Fruit fly (Drosophila melanogaster) whole organism, adult: ENCODE results near the gene CG42854.

Experiments used
- CG11617 ChIP-seq: fragments of 200-800 bp; sonication (Bioruptor generic); optimal IDR thresholded peaks from 2 replicates; lab custom pipeline; 2017; ENCODE audit warnings: mild to moderate bottlenecking, missing biosample characterization, missing genetic modification reagents, missing genetic modification characterization
- CG12768 ChIP-seq: fragments of 200-800 bp; sonication (Bioruptor generic); optimal IDR thresholded peaks from 2 replicates; lab custom pipeline; 2017; ENCODE audit warnings: missing biosample characterization, missing genetic modification characterization, mild to moderate bottlenecking, moderate library complexity, missing genetic modification reagents
- CG14711 ChIP-seq: fragments of 200-800 bp; sonication (Bioruptor generic); optimal IDR thresholded peaks from 2 replicates; lab custom pipeline; 2018; ENCODE audit warnings: missing biosample characterization, mild to moderate bottlenecking, missing genetic modification characterization, moderate library complexity
- CG1620 ChIP-seq: fragments of 200-800 bp; sonication (Bioruptor generic); optimal IDR thresholded peaks from 2 replicates; lab custom pipeline; 2016; ENCODE audit warnings: missing biosample characterization, missing genetic modification characterization
- CG33017 ChIP-seq: fragments of 200-800 bp; sonication (Bioruptor generic); optimal IDR thresholded peaks from 2 replicates; lab custom pipeline; 2018; ENCODE audit warnings: missing biosample characterization, mild to moderate bottlenecking, missing genetic modification characterization, moderate library complexity
- CG5204 ChIP-seq: fragments of 200-800 bp; sonication (Bioruptor generic); optimal IDR thresholded peaks from 2 replicates; lab custom pipeline; 2016; ENCODE audit warnings: missing biosample characterization, missing genetic modification characterization
- CG7045 ChIP-seq: fragments of 200-800 bp; sonication (Bioruptor generic); optimal IDR thresholded peaks from 2 replicates; lab custom pipeline; 2017; ENCODE audit warnings: missing biosample characterization, mild to moderate bottlenecking, missing genetic modification characterization
- CG7101 ChIP-seq: fragments of 200-800 bp; sonication (Bioruptor generic); optimal IDR thresholded peaks from 2 replicates; lab custom pipeline; 2018; ENCODE audit warnings: missing biosample characterization, mild to moderate bottlenecking, missing genetic modification characterization, moderate library complexity
- Clk ChIP-seq: fragments of 200-800 bp; sonication (Bioruptor generic); optimal IDR thresholded peaks from 2 replicates; lab custom pipeline; 2017; ENCODE audit warnings: missing biosample characterization, missing genetic modification characterization
- Crg-1 ChIP-seq: fragments of 200-800 bp; sonication (Bioruptor generic); optimal IDR thresholded peaks from 2 replicates; lab custom pipeline; 2016; ENCODE audit warnings: missing biosample characterization, missing genetic modification characterization
- Hr96 ChIP-seq: fragments of 200-800 bp; sonication (Bioruptor generic); optimal IDR thresholded peaks from 2 replicates; lab custom pipeline; 2016; ENCODE audit warnings: missing biosample characterization, missing genetic modification characterization
- Mnt ChIP-seq: fragments of 200-800 bp; sonication (Bioruptor generic); optimal IDR thresholded peaks from 2 replicates; lab custom pipeline; 2016; ENCODE audit warnings: missing biosample characterization, mild to moderate bottlenecking, missing genetic modification characterization
- bab1 ChIP-seq: fragments of 200-800 bp; sonication (Bioruptor generic); optimal IDR thresholded peaks from 3 replicates; lab custom pipeline; 2019; ENCODE audit warnings: missing biosample characterization, mild to moderate bottlenecking, missing genetic modification characterization, moderate library complexity
- cic ChIP-seq: fragments of 200-800 bp; sonication (Bioruptor generic); optimal IDR thresholded peaks from 2 replicates; lab custom pipeline; 2017; ENCODE audit warnings: missing biosample characterization, mild to moderate bottlenecking, missing genetic modification characterization, moderate library complexity
- cnc ChIP-seq, 2 experiments: fragments of >200 bp; optimal IDR thresholded peaks; 2 replicates each; lab custom pipeline; 2017
- kay ChIP-seq: fragments of 200-800 bp; sonication (Bioruptor generic); peaks from one replicate; lab custom pipeline; 2016; ENCODE audit warnings: missing biosample characterization, missing genetic modification characterization, borderline replicate concordance
- ovo ChIP-seq: fragments of 200-800 bp; sonication (Bioruptor generic); optimal IDR thresholded peaks from 2 replicates; lab custom pipeline; 2016; ENCODE audit warnings: missing biosample characterization, missing genetic modification characterization
- pad ChIP-seq: fragments of 200-800 bp; sonication (Bioruptor generic); optimal IDR thresholded peaks from 3 replicates; lab custom pipeline; 2017; ENCODE audit warnings: missing biosample characterization, missing genetic modification characterization, mild to moderate bottlenecking, moderate library complexity, missing genetic modification reagents
- tj ChIP-seq: fragments of 200-800 bp; sonication (Bioruptor generic); optimal IDR thresholded peaks from 3 replicates; lab custom pipeline; 2017; ENCODE audit warnings: missing biosample characterization, mild to moderate bottlenecking, missing genetic modification characterization, moderate library complexity
- toe ChIP-seq: fragments of 200-800 bp; sonication (Bioruptor generic); optimal IDR thresholded peaks from 2 replicates; lab custom pipeline; 2016; ENCODE audit warnings: missing biosample characterization, missing genetic modification characterization

Gene CG42854

dm6 chrX:17223715-17224114, 23.1 kb downstream of the CG42854 start, which contains the start of gene CG34327:
CG34327 (minus strand) TSS chrX:17223815.
- no peak for TF ChIP-seq CG7045 (GFP tag; lab: Kevin White, UChicago)
- no peak for TF ChIP-seq bab1
- TF ChIP-seq Crg-1 (GFP tag; lab: Kevin White, UChicago), result no peak
- TF ChIP-seq tj (GFP tag; lab: Kevin White, UChicago), result no peak

DNA sequence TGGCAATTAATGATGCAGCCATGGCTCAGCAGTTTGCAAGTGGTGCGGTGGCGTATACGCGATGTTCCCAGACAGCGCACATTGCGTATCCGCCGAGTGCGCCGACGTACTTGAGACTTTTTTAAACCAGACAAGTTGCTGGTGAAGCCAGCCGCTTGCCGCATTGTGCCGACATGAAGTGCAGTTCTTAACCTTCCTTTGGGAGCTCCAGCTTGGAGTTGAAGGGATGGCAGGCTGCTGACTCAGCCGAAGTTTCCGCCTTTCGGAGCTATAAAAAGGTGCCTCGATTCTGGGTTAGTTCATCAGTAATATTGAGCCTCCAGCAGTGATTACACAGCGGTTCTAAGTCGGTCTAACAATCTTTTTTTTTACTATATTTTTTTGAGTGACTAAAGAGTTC, 25.7 kb downstream of the CG42854 start, which contains the start of gene CG5172:
CG5172 (plus strand) TSS at position 301 of the 400 bp plus-strand sequence.
- no peak for TF ChIP-seq CG33017 (tag; lab: Kevin White, UChicago)
- TF ChIP-seq tj (GFP tag; lab: Kevin White, UChicago), result no peak
- no peak for TF ChIP-seq CG14711 (tag; lab: Kevin White, UChicago)
- TF ChIP-seq Clk (GFP tag; lab: Kevin White, UChicago), result no peak
- no peak for TF ChIP-seq cnc (optimal IDR thresholded peaks at IDR 0.05; lab: Kevin White, UChicago)
- TF ChIP-seq ovo (GFP tag; lab: Kevin White, UChicago), result no peak
- no peak for TF ChIP-seq CG7101 (tag; lab: Kevin White, UChicago)
- TF ChIP-seq CG11617 (GFP tag; lab: Kevin White, UChicago), result no peak
- TF ChIP-seq Mnt, result no peak
- no peak for TF ChIP-seq CG7045 (GFP tag; lab: Kevin White, UChicago)
- no peak for TF ChIP-seq pad (GFP tag; lab: Kevin White, UChicago)
- no peak for TF ChIP-seq CG5204 (GFP tag; lab: Kevin White, UChicago)
- no peak for TF ChIP-seq CG1620 (GFP tag; lab: Kevin White, UChicago)
- no peak for TF ChIP-seq toe (GFP tag; lab: Kevin White, UChicago)

dm6 chrX:17218232-17218951, 28.4 kb downstream of the CG42854 start, which contains the start of gene CG12998:
CG12998 (plus strand) TSS chrX:17218667.
- no peak for TF ChIP-seq ovo (GFP tag; lab: Kevin White, UChicago)
- no peak for TF ChIP-seq CG7101 (tag; lab: Kevin White, UChicago)
- no peak for TF ChIP-seq Crg-1 (GFP tag; lab: Kevin White, UChicago)

- no peak for TF ChIP-seq kay
- no peak for TF ChIP-seq CG11617 (GFP tag; lab: Kevin White, UChicago)
- no peak for TF ChIP-seq Crg-1 (GFP tag; lab: Kevin White, UChicago)
- no peak for TF ChIP-seq pad (GFP tag; lab: Kevin White, UChicago)
- TF ChIP-seq bab1, result no peak
- no peak for TF ChIP-seq CG33017 (tag; lab: Kevin White, UChicago)
- TF ChIP-seq cnc (optimal IDR thresholded peaks at IDR 0.05; lab: Kevin White, UChicago), result no peak
- TF ChIP-seq Clk (GFP tag; lab: Kevin White, UChicago), result no peak
- no peak for TF ChIP-seq CG14711 (tag; lab: Kevin White, UChicago)
- no peak for TF ChIP-seq ovo (GFP tag; lab: Kevin White, UChicago)
- no peak for TF ChIP-seq Mnt
- TF ChIP-seq toe (GFP tag; lab: Kevin White, UChicago), result no peak
- no peak for TF ChIP-seq cic (GFP tag; lab: Kevin White, UChicago)
- no peak for TF ChIP-seq tj (GFP tag; lab: Kevin White, UChicago)
- no peak for TF ChIP-seq CG7101 (tag; lab: Kevin White, UChicago)
Observed at dm6 chrX:17215004-17215403, 31.8 kb downstream of the CG42854 start, which contains the start of gene CG5162. CG5162 (plus strand) TSS chrX:17215304.

DNA sequence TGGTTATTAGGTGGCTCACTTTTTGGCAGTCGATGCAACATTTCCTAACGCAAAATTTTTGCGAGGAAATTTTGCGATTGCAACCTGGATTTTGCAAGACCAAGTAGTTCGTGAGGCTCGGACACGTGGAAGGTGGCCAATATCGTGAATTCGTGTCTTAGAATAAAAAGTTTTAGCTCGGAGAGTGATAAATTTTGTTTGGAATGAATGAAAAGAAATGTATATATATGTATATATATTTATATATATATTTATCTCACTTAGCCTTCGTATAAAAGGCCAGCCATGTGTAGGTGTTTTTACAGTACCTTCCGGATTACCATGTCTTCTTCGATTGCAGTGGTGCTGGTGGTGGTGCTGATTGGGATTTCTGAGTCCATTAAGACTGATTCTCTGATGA, 34.8 kb downstream of the CG42854 start, which contains the start of gene CG18258:
CG18258 (plus strand) TSS at position 301 of the 400 bp plus-strand sequence.
- TF ChIP-seq pad (GFP tag; lab: Kevin White, UChicago), result no peak
- TF ChIP-seq CG7045 (GFP tag; lab: Kevin White, UChicago), result no peak
- no peak for TF ChIP-seq kay
- no peak for TF ChIP-seq bab1

dm6 chrX:17209897-17210296, 36.9 kb downstream of the CG42854 start, which contains the start of gene CG12995:
CG12995 (minus strand) TSS chrX:17209997.
- TF ChIP-seq CG5204 (GFP tag; lab: Kevin White, UChicago) (no peak), Clk (GFP tag; lab: Kevin White, UChicago) (no peak), CG12768 (GFP tag; lab: Kevin White, UChicago) (no peak), CG11617 (GFP tag; lab: Kevin White, UChicago) (no peak), tj (GFP tag; lab: Kevin White, UChicago) (no peak), toe (GFP tag; lab: Kevin White, UChicago) (no peak), ovo (GFP tag; lab: Kevin White, UChicago) (no peak), Hr96 (GFP tag; lab: Kevin White, UChicago) (no peak), bab1 (no peak), CG1620 (GFP tag; lab: Kevin White, UChicago) (no peak), CG7101 (tag; lab: Kevin White, UChicago) (no peak), CG33017 (tag; lab: Kevin White, UChicago) (no peak), cic (GFP tag; lab: Kevin White, UChicago) (no peak), CG14711 (tag; lab: Kevin White, UChicago) (no peak), cnc (optimal IDR thresholded peaks at IDR 0.05; lab: Kevin White, UChicago) (no peak), pad (GFP tag; lab: Kevin White, UChicago) (no peak), CG7045 (GFP tag; lab: Kevin White, UChicago) (no peak)
